Worm (Caenorhabditis elegans) whole organism, L3 larva: ENCODE data around the gene sto-3.
A peak's percentile ranks its signal among the peaks of the same experiment; 100 is the strongest.

ENCODE experiments used
- aly-2 ChIP-seq: fragments of 150-350 bp; optimal IDR thresholded peaks from 2 replicates; lab custom pipeline; 2014; ENCODE audit warnings: missing biosample characterization, missing genetic modification characterization
- ceh-16 ChIP-seq: sonication (generic microtip); optimal IDR thresholded peaks from 2 replicates; lab custom pipeline; 2017; ENCODE audit warnings: missing biosample characterization, missing genetic modification characterization
- ceh-28 ChIP-seq: fragments of 150-350 bp; optimal IDR thresholded peaks from 2 replicates; lab custom pipeline; 2014; ENCODE audit warnings: missing biosample characterization, missing genetic modification reagents, missing genetic modification characterization
- ceh-82 ChIP-seq: fragments of 150-350 bp; optimal IDR thresholded peaks from 2 replicates; lab custom pipeline; 2014; ENCODE audit warnings: missing biosample characterization, missing genetic modification characterization
- ceh-9 ChIP-seq: sonication (generic microtip); optimal IDR thresholded peaks from 2 replicates; lab custom pipeline; 2018; ENCODE audit warnings: missing biosample characterization, missing genetic modification characterization
- egl-27 ChIP-seq: sonication (generic microtip); optimal IDR thresholded peaks from 4 replicates; lab custom pipeline; 2017; ENCODE audit warnings: missing biosample characterization, missing genetic modification reagents, missing genetic modification characterization
- egl-5 ChIP-seq: fragments of 150-350 bp; optimal IDR thresholded peaks from 2 replicates; lab custom pipeline; 2017; ENCODE audit warnings: missing biosample characterization, missing genetic modification reagents, missing genetic modification characterization, inconsistent platforms
- elt-1 ChIP-seq: fragments of 150-350 bp; optimal IDR thresholded peaks from 2 replicates; lab custom pipeline; 2014; ENCODE audit warnings: missing biosample characterization, missing genetic modification characterization
- elt-2 ChIP-seq: sonication (generic microtip); optimal IDR thresholded peaks from 2 replicates; lab custom pipeline; 2016; ENCODE audit warnings: missing genetic modification reagents, mild to moderate bottlenecking, missing genetic modification characterization, missing compliant biosample characterization
- elt-3 ChIP-seq, 3 experiments: fragments of 150-350 bp in 1 of 3; sonication (generic microtip) in 2 of 3; optimal IDR thresholded peaks; 2 replicates in 2 of 3; 4 replicates in 1 of 3; lab custom pipeline; 2014 to 2017; ENCODE audit warnings: missing biosample characterization in 3 of 3, missing genetic modification characterization in 3 of 3
- eor-1 ChIP-seq, 2 experiments: fragments of 150-350 bp; optimal IDR thresholded peaks; 2 replicates each; lab custom pipeline; 2014 to 2018; ENCODE audit warnings: missing biosample characterization in 2 of 2, missing genetic modification characterization in 2 of 2
- fkh-10 ChIP-seq: sonication (generic microtip); optimal IDR thresholded peaks from 2 replicates; lab custom pipeline; 2017; ENCODE audit warnings: missing biosample characterization, missing genetic modification reagents, missing genetic modification characterization
- fkh-2 ChIP-seq: fragments of 150-350 bp; optimal IDR thresholded peaks from 2 replicates; lab custom pipeline; 2014; ENCODE audit warnings: missing biosample characterization, missing genetic modification reagents, missing genetic modification characterization
- fos-1 ChIP-seq: fragments of 150-350 bp; optimal IDR thresholded peaks from 2 replicates; lab custom pipeline; 2014; ENCODE audit warnings: missing biosample characterization, missing genetic modification characterization
- hmg-11 ChIP-seq: sonication (generic microtip); optimal IDR thresholded peaks from 2 replicates; lab custom pipeline; 2016; ENCODE audit warnings: missing genetic modification characterization, missing compliant biosample characterization
- lin-15B ChIP-seq: fragments of 150-350 bp; optimal IDR thresholded peaks from 2 replicates; lab custom pipeline; 2014; ENCODE audit warnings: missing biosample characterization, missing genetic modification characterization
- lin-39 ChIP-seq: fragments of 150-350 bp; optimal IDR thresholded peaks from 2 replicates; lab custom pipeline; 2018; ENCODE audit warnings: missing biosample characterization, missing genetic modification reagents, missing genetic modification characterization
- lsy-12 ChIP-seq: sonication (generic microtip); optimal IDR thresholded peaks from 2 replicates; lab custom pipeline; 2016; ENCODE audit warnings: mild to moderate bottlenecking, missing genetic modification characterization, missing compliant biosample characterization
- mdl-1 ChIP-seq: fragments of 150-350 bp; optimal IDR thresholded peaks from 2 replicates; lab custom pipeline; 2014; ENCODE audit warnings: missing biosample characterization, missing genetic modification characterization
- nfya-1 ChIP-seq: sonication (generic microtip); optimal IDR thresholded peaks from 2 replicates; lab custom pipeline; 2017; ENCODE audit warnings: missing genetic modification characterization, mild to moderate bottlenecking, missing compliant biosample characterization, antibody characterized with exemption, moderate library complexity; ENCODE audit not compliant: insufficient read depth
- nhr-11 ChIP-seq: fragments of 150-350 bp; optimal IDR thresholded peaks from 2 replicates; lab custom pipeline; 2014; ENCODE audit warnings: missing biosample characterization, missing genetic modification characterization
- nhr-12 ChIP-seq: fragments of 150-350 bp; optimal IDR thresholded peaks from 2 replicates; lab custom pipeline; 2014; ENCODE audit warnings: missing biosample characterization, missing genetic modification characterization
- nhr-23 ChIP-seq: fragments of 150-350 bp; optimal IDR thresholded peaks from 2 replicates; lab custom pipeline; 2014; ENCODE audit warnings: missing biosample characterization, missing genetic modification reagents, missing genetic modification characterization
- nhr-237 ChIP-seq: fragments of 150-350 bp; optimal IDR thresholded peaks from 2 replicates; lab custom pipeline; 2014; ENCODE audit warnings: missing biosample characterization, missing genetic modification characterization
- nhr-28 ChIP-seq: fragments of 150-350 bp; optimal IDR thresholded peaks from 2 replicates; lab custom pipeline; 2014; ENCODE audit warnings: missing biosample characterization, missing genetic modification characterization
- nhr-67 ChIP-seq: fragments of 150-350 bp; optimal IDR thresholded peaks from 2 replicates; lab custom pipeline; 2014; ENCODE audit warnings: missing biosample characterization, missing genetic modification characterization
- nhr-77 ChIP-seq: fragments of 150-350 bp; optimal IDR thresholded peaks from 2 replicates; lab custom pipeline; 2014; ENCODE audit warnings: missing biosample characterization, missing genetic modification characterization
- pha-4 ChIP-seq: fragments of 150-350 bp; optimal IDR thresholded peaks from 2 replicates; lab custom pipeline; 2014; ENCODE audit warnings: missing biosample characterization, missing genetic modification reagents, missing genetic modification characterization
- pqm-1 ChIP-seq: fragments of 150-350 bp; optimal IDR thresholded peaks from 2 replicates; lab custom pipeline; 2017; ENCODE audit warnings: missing biosample characterization, missing genetic modification characterization, inconsistent platforms
- tbx-2 ChIP-seq: sonication (generic microtip); optimal IDR thresholded peaks from 2 replicates; lab custom pipeline; 2016; ENCODE audit warnings: mild to moderate bottlenecking, missing genetic modification characterization, missing compliant biosample characterization
- unc-39 ChIP-seq: sonication (generic microtip); optimal IDR thresholded peaks from 4 replicates; lab custom pipeline; 2017; ENCODE audit warnings: missing biosample characterization, missing genetic modification characterization
- unc-62 ChIP-seq: fragments of 150-350 bp; sonication (generic microtip); optimal IDR thresholded peaks from 4 replicates; lab custom pipeline; 2014; ENCODE audit warnings: missing biosample characterization, missing genetic modification reagents, missing genetic modification characterization
- zag-1 ChIP-seq: fragments of 150-350 bp; optimal IDR thresholded peaks from 2 replicates; lab custom pipeline; 2014; ENCODE audit warnings: missing biosample characterization, missing genetic modification characterization
- ztf-11 ChIP-seq: fragments of 150-350 bp; optimal IDR thresholded peaks from 2 replicates; lab custom pipeline; 2014; ENCODE audit warnings: missing biosample characterization, missing genetic modification characterization
- ztf-4 ChIP-seq: fragments of 150-350 bp; optimal IDR thresholded peaks from 2 replicates; lab custom pipeline; 2014; ENCODE audit warnings: missing biosample characterization, missing genetic modification characterization

The sto-3 gene

DNA sequence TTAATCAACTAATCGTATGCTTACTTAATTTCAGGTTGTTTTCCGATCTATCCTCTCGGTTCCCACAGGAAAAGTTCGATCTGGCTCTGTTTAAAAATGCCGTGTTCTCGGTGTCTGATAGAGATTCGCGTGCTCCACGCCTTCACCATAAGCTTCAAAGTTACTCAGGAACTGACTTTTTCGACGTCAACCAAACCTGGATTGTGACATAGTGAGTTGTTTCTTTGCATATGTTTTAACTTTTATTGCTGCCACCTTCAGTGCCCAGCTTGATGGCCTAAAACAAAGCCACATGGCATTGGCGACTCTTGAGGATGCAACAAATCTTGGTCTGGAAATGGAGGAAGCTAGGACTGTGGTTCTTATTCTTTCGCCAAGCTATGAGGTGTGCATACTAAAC lies 36.0 kb downstream of the sto-3 start:
- no peak for TF ChIP-seq egl-27 (tag; lab: Kevin White, UChicago)
- TF ChIP-seq lsy-12 (tag; lab: Kevin White, UChicago), result no peak
- TF ChIP-seq mdl-1 (tag; lab: Kevin White, UChicago), result no peak
- no peak for TF ChIP-seq lin-39
- no peak for TF ChIP-seq nhr-77
- no peak for TF ChIP-seq elt-2 (tag; lab: Kevin White, UChicago)
- TF ChIP-seq ztf-4 (tag; lab: Kevin White, UChicago), result no peak
- TF ChIP-seq hmg-11, result no peak
- no peak for TF ChIP-seq nhr-237 (tag; lab: Kevin White, UChicago)

DNA sequence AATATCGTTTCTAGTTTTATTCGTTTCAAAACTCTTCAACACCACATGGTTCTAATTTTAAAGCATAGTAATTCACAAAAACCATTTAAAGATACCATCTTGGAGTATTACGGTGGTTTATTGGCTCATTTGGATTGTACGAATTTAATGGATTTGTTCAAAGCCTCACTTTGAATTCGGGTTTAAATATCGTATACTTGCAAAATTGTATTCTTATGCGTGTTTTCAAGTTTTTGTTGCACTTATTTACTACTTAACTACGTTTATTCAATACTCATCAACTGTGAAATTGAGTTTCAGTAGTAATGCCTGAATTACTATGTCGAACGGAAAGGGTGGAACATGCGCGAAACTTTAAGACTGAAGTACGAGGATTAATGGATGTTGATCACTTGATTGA lies 36.5 kb downstream of the sto-3 start, which contains the start of gene abts-2:
Gene abts-2, plus strand, starts transcription at position 301 of the 400 bp plus-strand sequence.
- TF ChIP-seq nfya-1 (no peak), elt-3 (tag; optimal IDR thresholded peaks at IDR 0.05; lab: Kevin White, UChicago) (no peak), fkh-2 (tag; lab: Kevin White, UChicago) (no peak), ceh-16 (tag; lab: Kevin White, UChicago) (no peak)

- TF ChIP-seq unc-62 (peak; percentile 32), zag-1 (tag; lab: Kevin White, UChicago) (no peak), lin-39 (peak; percentile 64)
Measured at ce11 chrX:11576429-11577088, 45.3 kb downstream of the sto-3 start.

DNA sequence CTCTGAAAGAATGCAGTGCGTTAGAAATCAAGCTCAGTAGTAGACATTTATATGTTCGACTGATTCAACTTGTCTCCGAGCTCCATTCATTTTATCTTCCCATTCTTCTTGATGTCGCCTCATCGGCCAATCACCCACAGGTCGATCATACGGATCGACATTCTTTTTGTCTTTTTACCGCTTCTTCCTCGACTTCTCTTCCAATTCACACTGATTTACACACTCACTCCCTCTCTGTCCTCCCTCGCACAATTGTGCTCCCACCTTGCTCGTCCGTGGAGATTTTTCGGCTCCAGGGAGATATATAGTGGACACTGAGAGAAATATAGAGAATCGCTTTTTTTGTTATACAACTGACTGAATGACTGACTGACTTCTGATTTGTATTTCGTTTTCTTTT lies 47.7 kb downstream of the sto-3 start:
- TF ChIP-seq nfya-1 (no peak), nhr-12 (tag; lab: Kevin White, UChicago) (no peak), egl-5 (no peak), pqm-1 (tag; lab: Kevin White, UChicago) (no peak), lin-15B (tag; lab: Kevin White, UChicago) (no peak), unc-39 (no peak), nhr-11 (no peak), nhr-67 (tag; lab: Kevin White, UChicago) (no peak), hmg-11 (no peak), ceh-28 (no peak)

DNA sequence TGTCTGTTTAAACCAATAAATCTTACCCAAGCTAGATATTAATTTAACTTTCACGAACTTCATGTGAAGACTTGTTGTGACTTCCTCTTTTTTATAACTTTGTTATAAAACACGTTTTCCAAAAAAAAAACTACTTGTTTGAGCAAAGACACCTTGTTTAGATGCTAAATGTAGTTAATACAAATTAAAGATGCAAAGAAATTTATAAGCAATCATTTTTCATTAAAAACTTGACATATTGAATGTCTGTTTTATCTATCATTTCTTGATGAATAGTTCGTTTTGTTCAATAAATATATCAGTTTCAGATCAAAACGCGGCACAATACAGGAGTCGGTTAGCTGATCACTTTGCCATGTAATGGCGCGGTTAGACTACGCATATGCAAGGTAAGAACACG lies 49.7 kb downstream of the sto-3 start, which contains the start of gene frm-3:
Gene frm-3, plus strand, starts transcription at position 301 of the 400 bp plus-strand sequence.
- no peak for TF ChIP-seq egl-5
- no peak for TF ChIP-seq elt-1 (tag; lab: Kevin White, UChicago)
- no peak for TF ChIP-seq nhr-12 (tag; lab: Kevin White, UChicago)
- TF ChIP-seq pha-4 (tag; lab: Kevin White, UChicago), result no peak
- no peak for TF ChIP-seq elt-3 (tag; optimal IDR thresholded peaks at IDR 0.05; lab: Kevin White, UChicago)
- no peak for TF ChIP-seq mdl-1 (tag; lab: Kevin White, UChicago)
- TF ChIP-seq ceh-82, result no peak
- TF ChIP-seq ztf-11 (tag; lab: Kevin White, UChicago), result no peak
- TF ChIP-seq fkh-10 (GFP tag; lab: Kevin White, UChicago), result no peak
- TF ChIP-seq ztf-4 (tag; lab: Kevin White, UChicago), result no peak
- TF ChIP-seq fkh-2 (tag; lab: Kevin White, UChicago), result no peak
- TF ChIP-seq unc-62, result no peak
- TF ChIP-seq nhr-28 (tag; lab: Kevin White, UChicago), result no peak
- TF ChIP-seq aly-2 (tag; lab: Kevin White, UChicago), result no peak
- TF ChIP-seq eor-1 (tag; optimal IDR thresholded peaks at IDR 0.05; lab: Kevin White, UChicago), result no peak
- no peak for TF ChIP-seq nhr-23
- no peak for TF ChIP-seq fos-1
- TF ChIP-seq tbx-2 (tag; lab: Kevin White, UChicago), result no peak
- TF ChIP-seq ceh-9 (tag; lab: Kevin White, UChicago), result no peak
